Worm (Caenorhabditis elegans) whole organism, dauer: ENCODE measurements around the gene srj-55.

ENCODE experiments used
- unc-62 ChIP-seq: sonication (generic microtip); optimal IDR thresholded peaks from 2 replicates; lab custom pipeline; 2017; ENCODE audit warnings: missing biosample characterization, missing genetic modification reagents, missing genetic modification characterization

Gene srj-55

DNA sequence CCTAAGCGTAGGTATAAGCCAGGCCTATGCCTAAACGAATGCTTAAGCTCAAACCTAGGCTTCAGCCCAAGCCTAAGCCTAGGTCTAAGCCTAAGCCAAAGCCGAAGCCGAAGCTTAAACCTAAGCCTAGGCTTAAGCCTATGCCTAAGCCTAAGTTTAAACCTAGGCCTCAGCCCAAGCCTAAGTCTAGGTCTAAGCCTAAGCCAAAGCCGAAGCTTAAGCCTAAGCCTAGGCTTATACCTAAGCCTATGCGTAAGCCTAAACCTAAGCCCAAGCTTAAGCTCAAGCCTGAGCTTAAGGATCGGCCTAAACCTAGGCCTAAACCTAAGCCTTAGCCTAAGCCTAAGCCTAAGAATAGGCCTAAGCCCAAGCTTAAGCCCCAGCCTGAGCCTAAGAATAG is 31.8 kb downstream of the srj-55 start:
- TF ChIP-seq unc-62 (GFP tag; lab: Kevin White, UChicago): no peak

DNA sequence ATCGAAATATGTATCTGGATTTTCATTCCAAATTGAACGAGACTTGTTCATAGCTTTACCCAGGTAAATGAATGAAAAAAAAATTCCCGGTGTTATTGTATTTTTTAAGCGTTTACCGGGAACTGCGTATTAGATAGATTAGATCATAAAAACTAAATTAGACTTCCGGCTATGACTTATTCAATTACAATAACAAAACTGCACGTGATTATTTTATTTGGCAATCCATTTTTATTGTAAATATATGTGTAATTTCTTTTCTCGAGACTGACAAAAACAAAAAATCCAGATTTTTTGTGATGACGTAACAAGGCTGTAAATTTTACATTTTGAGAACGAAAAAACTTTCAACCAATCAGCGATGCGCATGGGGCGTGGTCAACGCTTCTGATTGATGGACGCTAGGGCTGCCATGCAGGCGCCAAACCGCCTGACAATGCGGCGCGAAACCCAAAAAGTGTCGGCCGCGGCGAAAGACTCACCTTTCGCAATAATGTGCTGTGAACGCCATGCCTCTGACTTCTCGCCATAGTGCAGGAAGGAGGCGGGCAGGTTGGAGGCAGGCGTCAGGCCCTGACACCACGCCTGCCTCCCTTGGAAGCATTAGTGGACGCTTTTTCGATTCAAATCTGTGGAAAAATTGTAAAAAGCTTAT is 36.0 kb downstream of the srj-55 start, which contains the start of gene srh-36:
TSS of gene srh-36 (minus strand) at position 51 of the 655 bp plus-strand sequence.
- TF ChIP-seq unc-62 (GFP tag; lab: Kevin White, UChicago): no peak

DNA sequence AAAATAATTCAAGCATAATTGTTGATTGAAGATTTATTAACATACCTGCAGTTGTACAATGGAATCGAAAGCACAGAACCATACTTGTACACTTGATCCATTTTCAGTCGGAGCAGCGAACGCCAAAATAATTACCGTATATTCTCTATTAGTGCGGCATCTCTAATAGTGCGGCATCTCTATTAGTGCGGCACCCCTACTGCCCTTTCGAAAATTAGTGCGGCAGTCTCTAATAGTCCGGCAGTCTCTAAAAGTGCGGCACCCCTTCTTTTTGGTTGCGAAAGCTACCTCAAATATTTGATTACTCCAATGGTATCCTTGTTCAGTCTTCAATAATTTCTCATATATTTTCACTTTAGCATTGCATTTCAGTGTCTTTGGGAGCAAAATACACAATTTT is 39.6 kb downstream of the srj-55 start, which contains the start of gene srt-34:
TSS of gene srt-34 (minus strand) at position 101 of the 400 bp plus-strand sequence.
- no peak for TF ChIP-seq unc-62 (GFP tag; lab: Kevin White, UChicago)

DNA sequence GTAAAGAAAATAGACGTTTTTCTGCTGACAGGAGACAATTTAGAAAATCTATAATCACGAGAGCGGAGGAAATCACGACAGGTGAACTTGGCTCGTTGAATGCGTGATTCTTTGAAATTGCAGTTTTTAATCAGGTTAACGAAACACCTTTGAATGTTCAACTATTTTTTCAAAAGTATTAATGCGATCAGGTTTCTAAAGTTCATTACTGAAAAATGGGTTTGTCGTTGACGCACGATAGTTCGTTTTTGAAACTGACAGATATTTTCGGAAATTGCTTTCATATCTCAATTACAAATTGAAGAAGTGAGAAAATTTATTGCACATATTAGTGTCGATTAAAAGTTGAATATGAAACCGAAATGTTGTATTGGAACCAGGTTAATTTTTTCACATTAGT is 41.8 kb downstream of the srj-55 start, which contains the start of gene F54E2.5:
TSS of gene F54E2.5 (minus strand) at position 101 of the 400 bp plus-strand sequence.
- no peak for TF ChIP-seq unc-62 (GFP tag; lab: Kevin White, UChicago)

DNA sequence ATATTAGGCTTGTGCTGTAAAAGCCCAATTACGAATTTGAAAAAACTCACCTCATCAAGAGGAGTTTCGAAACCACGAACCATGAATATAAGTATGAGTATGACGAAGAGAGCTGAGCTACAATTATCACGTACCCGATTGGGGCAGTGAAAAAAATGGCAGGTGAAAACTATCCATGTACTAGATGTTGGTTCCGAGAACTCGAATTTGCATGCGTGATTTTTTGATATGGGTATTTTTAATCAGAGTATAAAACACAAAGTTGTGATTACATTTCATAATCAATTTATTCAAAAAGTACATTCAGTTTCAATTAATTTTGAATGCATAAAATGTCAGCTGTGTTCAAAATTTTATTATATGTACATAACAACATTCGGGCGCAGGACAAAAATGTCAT is 43.9 kb downstream of the srj-55 start, which contains the start of gene F54E2.9:
TSS of gene F54E2.9 (minus strand) at position 132 of the 400 bp plus-strand sequence.
- no peak for TF ChIP-seq unc-62 (GFP tag; lab: Kevin White, UChicago)

DNA sequence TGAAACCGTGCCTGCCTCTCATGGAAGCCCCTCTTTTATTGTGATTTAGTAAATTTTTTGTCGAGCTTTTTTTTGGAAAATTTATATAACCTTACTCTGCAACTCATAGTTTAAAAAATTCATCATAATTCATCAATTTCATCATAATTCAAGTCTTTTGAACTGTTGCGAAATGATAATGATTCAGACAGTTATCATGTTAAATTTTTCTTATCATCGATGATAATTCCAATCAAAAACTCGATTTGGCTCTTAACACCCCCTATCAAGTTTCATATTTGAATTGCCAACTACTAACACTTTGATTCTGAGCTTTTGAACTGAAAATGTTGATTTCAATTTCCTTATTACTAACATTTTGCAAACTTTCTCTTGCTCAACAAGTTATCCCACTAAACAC is 47.6 kb downstream of the srj-55 start, which contains the start of gene F54E2.1:
TSS of gene F54E2.1 (plus strand) at position 235 of the 400 bp plus-strand sequence.
- no peak for TF ChIP-seq unc-62 (GFP tag; lab: Kevin White, UChicago)

DNA sequence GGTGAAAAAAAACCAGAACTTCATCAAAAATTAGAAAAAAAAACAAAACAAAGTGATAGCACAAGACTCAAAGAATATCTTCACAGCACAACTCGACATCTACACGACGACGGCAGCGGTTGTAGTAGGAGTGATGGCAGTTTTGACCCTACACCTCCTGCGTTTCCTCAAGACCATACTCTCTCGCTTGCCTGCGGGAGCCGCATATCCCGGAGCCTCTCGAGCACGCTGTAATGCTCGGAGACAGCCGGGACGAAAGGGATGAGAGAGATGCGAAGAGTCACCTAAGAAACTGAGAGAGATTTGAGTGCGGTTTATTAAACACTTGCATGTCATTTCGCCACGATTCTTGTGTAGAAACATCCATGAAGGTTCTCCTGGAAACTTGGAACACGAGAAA is 48.3 kb downstream of the srj-55 start:
- TF ChIP-seq unc-62 (GFP tag; lab: Kevin White, UChicago): no peak

DNA sequence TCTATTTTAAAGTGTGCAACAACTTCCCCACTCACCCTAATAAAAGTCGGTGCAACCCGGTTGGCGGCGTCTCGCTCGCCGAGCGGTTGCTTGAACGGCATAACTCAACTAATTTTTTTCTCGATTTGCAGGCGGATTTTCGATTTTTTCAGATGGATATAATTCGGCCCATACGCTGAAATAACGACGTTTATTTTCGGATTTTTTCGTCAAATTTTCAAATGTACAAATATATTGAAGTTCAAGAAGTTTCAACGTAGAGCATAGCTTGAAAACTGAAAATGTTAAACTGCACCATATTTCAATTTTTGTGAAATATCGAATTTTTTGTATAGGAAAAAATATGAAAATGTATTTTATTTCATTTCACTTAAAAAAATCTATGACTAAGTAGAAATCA is 50.0 kb downstream of the srj-55 start, which contains the start of gene ketn-1:
TSS of gene ketn-1 (minus strand) at position 101 of the 400 bp plus-strand sequence.
- TF ChIP-seq unc-62 (GFP tag; lab: Kevin White, UChicago): no peak
